Fruit fly (Drosophila melanogaster) Kc167 (cell line): ENCODE measurements around the gene CG45263.

ENCODE experiments used
- Sin3A ChIP-seq: fragments of >200 bp; optimal IDR thresholded peaks from 2 replicates; lab custom pipeline; 2018; ENCODE audit warnings: missing external identifiers
- h ChIP-seq: fragments of >200 bp; optimal IDR thresholded peaks from 3 replicates; lab custom pipeline; 2018; ENCODE audit warnings: missing external identifiers
- ttk ChIP-seq: sonication (Bioruptor generic); optimal IDR thresholded peaks from 2 replicates; lab custom pipeline; 2017; ENCODE audit warnings: missing external identifiers

DNA sequence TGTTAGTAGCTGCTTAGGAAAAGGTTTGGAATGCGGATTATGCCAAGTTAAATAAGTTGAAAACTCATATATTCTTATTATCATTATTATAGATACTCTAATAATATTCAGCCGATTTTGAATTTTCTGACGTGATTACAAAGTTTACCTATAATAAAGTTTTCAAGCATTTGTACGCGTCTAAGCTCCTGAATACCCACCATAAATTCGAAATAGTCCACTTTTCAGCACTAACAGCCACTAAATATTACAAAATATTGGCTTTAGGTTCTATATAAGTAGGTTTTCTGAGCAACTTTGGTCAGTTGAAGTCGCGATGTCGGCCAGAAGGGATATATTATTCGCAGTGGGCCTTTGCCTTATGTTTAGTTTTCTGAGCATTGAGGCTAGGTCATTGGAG lies 153.4 kb downstream of the CG45263 start, which contains the start of gene CG7443:
- TF ChIP-seq Sin3A (lab: Kevin White, UChicago) (no peak), h (lab: Kevin White, UChicago) (no peak), ttk (lab: Kevin White, UChicago) (no peak)
